Worm (Caenorhabditis elegans): Measurements from ENCODE around the gene nars-2.

The nars-2 gene

DNA sequence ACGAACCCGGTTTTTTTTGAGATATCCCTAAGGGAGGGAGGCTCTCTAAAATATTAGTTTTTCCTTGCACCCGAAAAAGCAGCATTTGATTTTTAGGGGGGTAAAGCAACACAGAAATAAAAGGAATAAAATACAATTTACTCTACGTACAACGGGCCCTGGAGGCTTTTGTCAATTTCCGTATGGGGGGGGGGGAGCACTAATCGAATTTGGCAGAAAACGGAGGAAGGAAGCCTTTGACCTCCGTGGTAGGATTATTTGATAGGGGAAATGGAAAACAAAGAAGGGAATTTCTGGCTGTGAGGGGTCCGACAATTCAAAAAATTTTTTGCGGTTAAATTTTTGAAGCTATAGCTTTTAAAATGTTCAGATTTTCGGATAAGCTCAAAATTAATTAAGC is 42.6 kb downstream of the nars-2 start:
- peak; percentile 92 for TF ChIP-seq unc-42 (tag; optimal IDR thresholded peaks at IDR 0.05)
- no peak for TF ChIP-seq unc-3 (GFP tag; conservative IDR thresholded peaks at IDR 0.05)
- TF ChIP-seq unc-3 (tag; optimal IDR thresholded peaks at IDR 0.05) = no peak

- no peak for TF ChIP-seq tbx-7 (tag; optimal IDR thresholded peaks at IDR 0.05)
- no peak for TF ChIP-seq hlh-13 (GFP tag; optimal IDR thresholded peaks at IDR 0.05)
- no peak for TF ChIP-seq fkh-10 (GFP tag; optimal IDR thresholded peaks at IDR 0.05)
- TF ChIP-seq ceh-18 (tag; optimal IDR thresholded peaks at IDR 0.05) = no peak
- no peak for TF ChIP-seq pros-1 (tag; optimal IDR thresholded peaks at IDR 0.05)
- TF ChIP-seq hlh-6 (tag; optimal IDR thresholded peaks at IDR 0.05) = no peak
- no peak for TF ChIP-seq elt-2 (tag; optimal IDR thresholded peaks at IDR 0.05)
- TF ChIP-seq ceh-19 (GFP tag; optimal IDR thresholded peaks at IDR 0.05) = no peak
These were observed 44.0 kb downstream of the nars-2 start, which contains the start of gene plr-1 for ce11 chrIII:11456577-11456976. Gene plr-1, plus strand, starts transcription at chrIII:11456877.

DNA sequence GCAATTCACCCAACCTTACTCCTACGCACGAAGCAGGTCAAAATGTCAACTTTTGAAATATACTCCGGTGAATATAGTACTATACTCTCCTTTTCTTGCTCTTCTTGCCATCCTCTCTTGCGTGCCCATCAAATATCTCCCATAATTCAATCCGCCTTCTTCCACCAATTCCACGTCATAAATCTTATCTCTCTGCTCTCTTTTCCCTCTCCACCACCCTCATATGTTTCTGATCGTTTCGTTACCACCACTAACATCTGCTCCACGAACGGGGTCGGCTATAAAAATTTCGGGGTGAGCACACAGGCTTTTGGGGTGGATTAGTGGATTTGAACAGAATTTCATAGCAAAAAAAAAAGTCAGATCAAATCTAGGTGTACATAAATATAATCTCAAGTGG is 46.6 kb downstream of the nars-2 start:
- TF ChIP-seq nhr-11 (tag; optimal IDR thresholded peaks at IDR 0.05) = no peak
- peak; percentile 60 for TF ChIP-seq unc-55 (GFP tag; optimal IDR thresholded peaks at IDR 0.05)
- no peak for TF ChIP-seq unc-3 (GFP tag; conservative IDR thresholded peaks at IDR 0.05)
- TF ChIP-seq unc-3 (tag; optimal IDR thresholded peaks at IDR 0.05) = no peak
- no peak for TF ChIP-seq ceh-34 (tag; optimal IDR thresholded peaks at IDR 0.05)
- peak; percentile 88 for TF ChIP-seq hlh-8 (tag; optimal IDR thresholded peaks at IDR 0.05)
- TF ChIP-seq Y22D7AL.16 (tag; optimal IDR thresholded peaks at IDR 0.05) = no peak
- no peak for TF ChIP-seq che-1 (tag; optimal IDR thresholded peaks at IDR 0.05)
- TF ChIP-seq mec-3 (tag; optimal IDR thresholded peaks at IDR 0.05; ENCODE audit: borderline replicate concordance) = no peak
- no peak for TF ChIP-seq ceh-18 (tag; optimal IDR thresholded peaks at IDR 0.05)
- TF ChIP-seq pat-9 (tag; optimal IDR thresholded peaks at IDR 0.05) = no peak
- TF ChIP-seq sdc-2 (tag; optimal IDR thresholded peaks at IDR 0.05) = peak; percentile 26

- peak; percentile 96 for TF ChIP-seq unc-55 (GFP tag; optimal IDR thresholded peaks at IDR 0.05)
- no peak for TF ChIP-seq ttx-3 (tag; optimal IDR thresholded peaks at IDR 0.05)
These were observed 48.0 kb downstream of the nars-2 start for ce11 chrIII:11452530-11452929.

ce11 chrIII:11451380-11451779 is 49.2 kb downstream of the nars-2 start:
- TF ChIP-seq F13H6.1 (tag; optimal IDR thresholded peaks at IDR 0.05) (no peak), ceh-34 (tag; optimal IDR thresholded peaks at IDR 0.05) (no peak), ztf-16 (tag; optimal IDR thresholded peaks at IDR 0.05) (no peak), ceh-19 (GFP tag; optimal IDR thresholded peaks at IDR 0.05) (no peak), unc-3 (GFP tag; conservative IDR thresholded peaks at IDR 0.05) (no peak), unc-3 (tag; optimal IDR thresholded peaks at IDR 0.05) (no peak), C38D4.7 (GFP tag; optimal IDR thresholded peaks at IDR 0.05) (no peak), ceh-18 (tag; optimal IDR thresholded peaks at IDR 0.05) (no peak), C08G9.2 (tag; optimal IDR thresholded peaks at IDR 0.05) (no peak), ceh-30 (tag; optimal IDR thresholded peaks at IDR 0.05) (no peak), pag-3 (tag; optimal IDR thresholded peaks at IDR 0.05; ENCODE audit: borderline replicate concordance) (no peak), nhr-11 (tag; optimal IDR thresholded peaks at IDR 0.05) (no peak), ceh-45 (GFP tag; IDR thresholded peaks at IDR 0.05) (no peak), pqm-1 (tag; optimal IDR thresholded peaks at IDR 0.05) (no peak), ceh-9 (tag; optimal IDR thresholded peaks at IDR 0.05) (no peak), ceh-24 (tag; optimal IDR thresholded peaks at IDR 0.05) (no peak), Y22D7AL.16 (tag; optimal IDR thresholded peaks at IDR 0.05) (no peak), fkh-6 (tag; optimal IDR thresholded peaks at IDR 0.05) (no peak)

DNA sequence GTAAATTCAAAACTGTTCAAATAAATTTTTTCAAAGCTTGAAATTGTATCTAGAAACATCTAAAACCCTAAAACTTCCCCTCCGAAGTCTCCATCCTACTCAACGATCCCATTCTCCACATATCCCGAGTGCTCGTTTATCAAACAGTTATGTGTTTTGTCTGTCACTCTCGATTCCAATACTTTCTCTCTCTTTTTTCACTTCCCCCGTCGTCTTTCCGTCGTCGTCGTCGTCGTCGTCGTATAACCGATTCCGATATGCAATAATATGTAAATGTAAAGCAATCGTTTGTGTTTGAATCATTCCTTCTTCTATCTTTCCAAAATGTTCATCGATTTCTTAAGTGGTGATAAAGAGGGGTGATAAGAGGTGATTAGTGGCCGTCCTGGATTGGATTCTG is 52.2 kb downstream of the nars-2 start:
- TF ChIP-seq ceh-48 (tag; optimal IDR thresholded peaks at IDR 0.05) = no peak
- TF ChIP-seq che-1 (tag; optimal IDR thresholded peaks at IDR 0.05) = no peak
- TF ChIP-seq nfya-1 (tag; optimal IDR thresholded peaks at IDR 0.05) = no peak
- no peak for TF ChIP-seq nhr-11 (tag; optimal IDR thresholded peaks at IDR 0.05)
- no peak for TF ChIP-seq sdc-2 (tag; optimal IDR thresholded peaks at IDR 0.05)
- TF ChIP-seq ref-2 (tag; optimal IDR thresholded peaks at IDR 0.05) = no peak
- TF ChIP-seq eyg-1 (tag; optimal IDR thresholded peaks at IDR 0.05) = no peak
- no peak for TF ChIP-seq elt-4 (tag; optimal IDR thresholded peaks at IDR 0.05)
- TF ChIP-seq F13H6.1 (tag; optimal IDR thresholded peaks at IDR 0.05) = no peak
- no peak for TF ChIP-seq zip-5 (tag; optimal IDR thresholded peaks at IDR 0.05)
- no peak for TF ChIP-seq mec-3 (tag; optimal IDR thresholded peaks at IDR 0.05; ENCODE audit: borderline replicate concordance)
- TF ChIP-seq T23F11.4 (GFP tag; optimal IDR thresholded peaks at IDR 0.05) = no peak
- no peak for TF ChIP-seq ceh-19 (GFP tag; optimal IDR thresholded peaks at IDR 0.05)
- TF ChIP-seq unc-3 (GFP tag; conservative IDR thresholded peaks at IDR 0.05) = no peak
- TF ChIP-seq unc-3 (tag; optimal IDR thresholded peaks at IDR 0.05) = no peak
